Worm (Caenorhabditis elegans): Measurements from ENCODE around the gene sao-1.

sao-1 gene

DNA sequence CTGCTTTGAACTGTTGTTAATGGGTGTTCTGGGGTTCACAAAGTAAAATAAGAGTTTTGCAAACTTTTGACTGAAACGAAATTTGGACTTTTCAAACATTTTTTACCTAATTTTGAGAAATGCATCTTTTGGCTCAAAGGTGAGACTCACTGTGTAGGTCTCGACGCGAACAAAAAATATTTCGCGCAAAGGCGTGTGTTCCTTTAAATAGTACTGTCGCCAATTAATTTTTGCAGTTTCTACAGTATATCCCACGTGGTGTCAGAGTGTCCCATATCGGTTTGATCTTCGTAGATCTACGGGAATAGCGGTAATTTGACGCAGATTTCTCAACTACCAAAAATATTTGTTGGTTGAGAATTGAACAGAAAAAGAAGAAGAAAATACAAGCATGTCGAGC is 49.9 kb downstream of the sao-1 start:
- TF ChIP-seq dao-5 (tag; optimal IDR thresholded peaks at IDR 0.05) (no peak), W03F9.2 (tag; optimal IDR thresholded peaks at IDR 0.05) (no peak), him-1 (tag; optimal IDR thresholded peaks at IDR 0.05) (no peak)

DNA sequence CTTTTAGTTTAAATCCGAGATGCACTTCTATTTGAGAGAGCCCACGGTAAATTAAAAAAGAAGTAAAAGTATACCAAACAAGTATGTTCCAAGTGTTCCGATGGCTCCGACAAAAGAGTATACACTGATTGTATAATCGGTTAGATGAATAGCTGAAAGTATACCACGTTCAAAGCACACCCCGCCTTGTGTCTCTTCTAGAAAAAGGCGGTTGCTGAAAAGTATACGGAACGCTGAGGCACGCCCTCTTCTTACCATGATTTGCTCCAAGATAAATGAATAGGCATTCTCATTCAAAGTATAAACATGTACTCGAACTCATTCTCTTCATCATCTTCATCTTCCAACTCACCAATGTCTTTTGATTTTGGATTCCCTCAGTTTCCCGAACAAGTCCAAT is 50.7 kb downstream of the sao-1 start, which contains the start of gene end-3:
end-3 (plus strand) TSS at position 301 of the 400 bp plus-strand sequence.
- TF ChIP-seq him-1 (tag; optimal IDR thresholded peaks at IDR 0.05): no peak
- no peak for TF ChIP-seq dao-5 (tag; optimal IDR thresholded peaks at IDR 0.05)
- TF ChIP-seq W03F9.2 (tag; optimal IDR thresholded peaks at IDR 0.05): no peak
